Worm (Caenorhabditis elegans) whole organism, young adult: Measurements from ENCODE around the gene R13A1.1.

Experiments
- F33H1.4 ChIP-seq: fragments of 200-800 bp; sonication (Bioruptor generic); IDR thresholded peaks from 2 replicates; pipeline ENCODE4 v1.3.6; 2022; ENCODE audit warnings: missing genetic modification reagents, missing genetic modification characterization, missing compliant biosample characterization
- F37B4.10 ChIP-seq: fragments of 200-800 bp; sonication (Bioruptor generic); IDR thresholded peaks from 2 replicates; pipeline ENCODE4 v1.3.6; 2022; ENCODE audit warnings: missing genetic modification characterization, missing compliant biosample characterization
- F39B2.1 ChIP-seq: fragments of 200-800 bp; sonication (Bioruptor generic); IDR thresholded peaks from 2 replicates; pipeline ENCODE4 v1.3.6; 2022; ENCODE audit warnings: missing genetic modification reagents, missing genetic modification characterization, missing compliant biosample characterization
- F57C9.4 ChIP-seq: sonication (generic microtip); optimal IDR thresholded peaks from 2 replicates; lab custom pipeline; 2017; ENCODE audit warnings: mild to moderate bottlenecking, missing genetic modification characterization, missing compliant biosample characterization
- K12H6.12 ChIP-seq: fragments of 200-800 bp; sonication (Bioruptor generic); optimal IDR thresholded peaks from 2 replicates; lab custom pipeline; 2018; ENCODE audit warnings: mild to moderate bottlenecking, missing genetic modification characterization, missing compliant biosample characterization
- Y56A3A.18 ChIP-seq: fragments of 200-800 bp; sonication (Bioruptor generic); IDR thresholded peaks from 2 replicates; pipeline ENCODE4 v1.3.6; 2022; ENCODE audit warnings: missing genetic modification reagents, missing genetic modification characterization, missing compliant biosample characterization
- Y79H2A.3 ChIP-seq: fragments of 200-800 bp; sonication (Bioruptor generic); conservative IDR thresholded peaks from 2 replicates; pipeline ENCODE4 v1.3.6; 2022; ENCODE audit warnings: missing genetic modification reagents, missing genetic modification characterization, missing compliant biosample characterization
- ama-1 ChIP-seq, 3 experiments: fragments of 150-350 bp in 1 of 3; sonication (generic microtip) in 2 of 3; optimal IDR thresholded peaks; 2 replicates each; lab custom pipeline; 2014 to 2018; ENCODE audit warnings: missing biosample characterization in 2 of 3, missing genetic modification characterization in 2 of 3, missing genetic modification reagents in 2 of 3
- aptf-2 ChIP-seq: fragments of 200-800 bp; sonication (Bioruptor generic); conservative IDR thresholded peaks from 2 replicates; pipeline ENCODE4 v1.3.6; 2022; ENCODE audit warnings: missing genetic modification reagents, missing genetic modification characterization, missing compliant biosample characterization
- attf-3 ChIP-seq: fragments of 200-800 bp; sonication (Bioruptor generic); conservative IDR thresholded peaks from 2 replicates; pipeline ENCODE4 v1.3.6; 2022; ENCODE audit warnings: missing genetic modification reagents, missing genetic modification characterization, missing compliant biosample characterization
- bed-2 ChIP-seq: fragments of 200-800 bp; sonication (Bioruptor generic); IDR thresholded peaks from 2 replicates; pipeline ENCODE4 v1.3.6; 2022; ENCODE audit warnings: missing genetic modification reagents, missing genetic modification characterization, missing compliant biosample characterization
- ceh-27 ChIP-seq: fragments of 200-800 bp; sonication (Bioruptor generic); optimal IDR thresholded peaks from 2 replicates; lab custom pipeline; 2018; ENCODE audit warnings: mild to moderate bottlenecking, missing genetic modification characterization, moderate library complexity, missing compliant biosample characterization
- ceh-40 ChIP-seq: fragments of 200-800 bp; sonication (Bioruptor generic); IDR thresholded peaks from 2 replicates; pipeline ENCODE4 v1.3.6; 2022; ENCODE audit warnings: missing genetic modification characterization, missing compliant biosample characterization
- ceh-79 ChIP-seq: sonication (generic microtip); optimal IDR thresholded peaks from 2 replicates; lab custom pipeline; 2017; ENCODE audit warnings: mild to moderate bottlenecking, missing genetic modification characterization, missing compliant biosample characterization
- ceh-91 ChIP-seq: fragments of 200-800 bp; sonication (Bioruptor generic); IDR thresholded peaks from 2 replicates; pipeline ENCODE4 v1.3.6; 2022; ENCODE audit warnings: missing genetic modification reagents, missing genetic modification characterization, missing compliant biosample characterization
- chd-7 ChIP-seq: sonication (generic microtip); optimal IDR thresholded peaks from 2 replicates; lab custom pipeline; 2016; ENCODE audit warnings: mild to moderate bottlenecking, missing genetic modification characterization, moderate library complexity, missing compliant biosample characterization
- egrh-3 ChIP-seq: fragments of 200-800 bp; sonication (Bioruptor generic); IDR thresholded peaks from 2 replicates; pipeline ENCODE4 v1.3.6; 2022; ENCODE audit warnings: missing genetic modification reagents, missing genetic modification characterization, missing compliant biosample characterization
- ekl-4 ChIP-seq: fragments of 200-800 bp; sonication (Bioruptor generic); IDR thresholded peaks from 2 replicates; pipeline ENCODE4 v1.3.6; 2022; ENCODE audit warnings: missing genetic modification reagents, missing genetic modification characterization, missing compliant biosample characterization
- hsf-1 ChIP-seq: fragments of 200-800 bp; sonication (Bioruptor generic); IDR thresholded peaks from 2 replicates; pipeline ENCODE4 v1.3.6; 2022; ENCODE audit warnings: missing genetic modification reagents, missing genetic modification characterization, missing compliant biosample characterization
- lin-35 ChIP-seq, 3 experiments: fragments of 150-350 bp in 2 of 3; sonication (generic microtip) in 1 of 3; optimal IDR thresholded peaks; 2 replicates each; lab custom pipeline; 2014 to 2018; ENCODE audit warnings: missing biosample characterization in 3 of 3, missing genetic modification characterization in 3 of 3, missing genetic modification reagents in 3 of 3
- lin-40 ChIP-seq: sonication (generic microtip); optimal IDR thresholded peaks from 2 replicates; lab custom pipeline; 2016; ENCODE audit warnings: missing genetic modification characterization, mild to moderate bottlenecking, missing compliant biosample characterization, missing genotype, missing genetic modification reagents
- lin-54 ChIP-seq: fragments of 200-800 bp; sonication (Bioruptor generic); optimal IDR thresholded peaks from 2 replicates; lab custom pipeline; 2018; ENCODE audit warnings: mild to moderate bottlenecking, missing genetic modification characterization, missing compliant biosample characterization
- lsl-1 ChIP-seq: fragments of 200-800 bp; sonication (Bioruptor generic); optimal IDR thresholded peaks from 2 replicates; lab custom pipeline; 2018; ENCODE audit warnings: mild to moderate bottlenecking, missing genetic modification characterization, moderate library complexity, missing compliant biosample characterization
- madf-3 ChIP-seq: fragments of 200-800 bp; sonication (Bioruptor generic); IDR thresholded peaks from 2 replicates; pipeline ENCODE4 v1.3.6; 2022; ENCODE audit warnings: missing genetic modification reagents, missing genetic modification characterization, missing compliant biosample characterization
- madf-8 ChIP-seq: fragments of 200-800 bp; sonication (Bioruptor generic); conservative IDR thresholded peaks from 2 replicates; pipeline ENCODE4 v1.3.6; 2022; ENCODE audit warnings: missing genetic modification reagents, missing genetic modification characterization, missing compliant biosample characterization
- mel-28 ChIP-seq: sonication (generic microtip); optimal IDR thresholded peaks from 2 replicates; lab custom pipeline; 2016; ENCODE audit warnings: borderline replicate concordance, mild to moderate bottlenecking, missing genetic modification characterization, missing compliant biosample characterization
- pbrm-1 ChIP-seq: fragments of 200-800 bp; sonication (Bioruptor generic); IDR thresholded peaks from 2 replicates; pipeline ENCODE4 v1.3.6; 2022; ENCODE audit warnings: missing genetic modification reagents, missing genetic modification characterization, missing compliant biosample characterization
- pha-4 ChIP-seq: fragments of 150-350 bp; sonication (generic microtip); optimal IDR thresholded peaks from 2 replicates; lab custom pipeline; 2014; ENCODE audit warnings: missing biosample characterization, missing genetic modification reagents, missing genetic modification characterization
- rec-8 ChIP-seq, 2 experiments: sonication (generic microtip); optimal IDR thresholded peaks; 2 replicates each; lab custom pipeline; 2016; ENCODE audit warnings: mild to moderate bottlenecking in 2 of 2, missing genetic modification characterization in 2 of 2, missing genetic modification reagents in 2 of 2, missing genotype in 2 of 2, missing biosample characterization in 1 of 2, missing compliant biosample characterization in 1 of 2, moderate library complexity in 1 of 2
- repo-1 ChIP-seq: sonication (generic microtip); optimal IDR thresholded peaks from 2 replicates; lab custom pipeline; 2017; ENCODE audit warnings: mild to moderate bottlenecking, missing genetic modification characterization, missing compliant biosample characterization
- sea-2 ChIP-seq: fragments of 200-800 bp; sonication (Bioruptor generic); IDR thresholded peaks from 2 replicates; pipeline ENCODE4 v1.3.6; 2022; ENCODE audit warnings: missing genetic modification characterization, missing compliant biosample characterization
- snpc-1.1 ChIP-seq: sonication (generic microtip); optimal IDR thresholded peaks from 2 replicates; lab custom pipeline; 2017; ENCODE audit warnings: missing genetic modification characterization, mild to moderate bottlenecking, missing compliant biosample characterization, antibody characterized with exemption, moderate library complexity, missing genotype, missing genetic modification reagents; ENCODE audit not compliant: insufficient read depth
- tbp1 ChIP-seq: fragments of 200-800 bp; sonication (Bioruptor generic); optimal IDR thresholded peaks from 2 replicates; lab custom pipeline; 2018; ENCODE audit warnings: mild to moderate bottlenecking, missing genetic modification characterization, missing compliant biosample characterization
- zim-3 ChIP-seq: sonication (generic microtip); optimal IDR thresholded peaks from 2 replicates; lab custom pipeline; 2017; ENCODE audit warnings: mild to moderate bottlenecking, missing genetic modification characterization, moderate library complexity, missing compliant biosample characterization
- ztf-22 ChIP-seq: fragments of 200-800 bp; sonication (Bioruptor generic); optimal IDR thresholded peaks from 2 replicates; lab custom pipeline; 2018; ENCODE audit warnings: mild to moderate bottlenecking, missing genetic modification characterization, moderate library complexity, missing compliant biosample characterization
- ztf-25 ChIP-seq: fragments of 200-800 bp; sonication (Bioruptor generic); IDR thresholded peaks from 2 replicates; pipeline ENCODE4 v1.3.6; 2022; ENCODE audit warnings: missing genetic modification reagents, missing genetic modification characterization, missing compliant biosample characterization
- ztf-28 ChIP-seq: fragments of 200-800 bp; sonication (Bioruptor generic); IDR thresholded peaks from 2 replicates; pipeline ENCODE4 v1.3.6; 2022; ENCODE audit warnings: missing genetic modification reagents, missing genetic modification characterization, missing compliant biosample characterization

Gene R13A1.1

ce11 chrIV:7190409-7190808, 29.4 kb upstream of the R13A1.1 start (continued):
- no peak for TF ChIP-seq K12H6.12
- no peak for TF ChIP-seq egrh-3 (GFP tag; lab: Robert Waterston, UW)
- TF ChIP-seq ceh-79 (tag; lab: Kevin White, UChicago): no peak

DNA sequence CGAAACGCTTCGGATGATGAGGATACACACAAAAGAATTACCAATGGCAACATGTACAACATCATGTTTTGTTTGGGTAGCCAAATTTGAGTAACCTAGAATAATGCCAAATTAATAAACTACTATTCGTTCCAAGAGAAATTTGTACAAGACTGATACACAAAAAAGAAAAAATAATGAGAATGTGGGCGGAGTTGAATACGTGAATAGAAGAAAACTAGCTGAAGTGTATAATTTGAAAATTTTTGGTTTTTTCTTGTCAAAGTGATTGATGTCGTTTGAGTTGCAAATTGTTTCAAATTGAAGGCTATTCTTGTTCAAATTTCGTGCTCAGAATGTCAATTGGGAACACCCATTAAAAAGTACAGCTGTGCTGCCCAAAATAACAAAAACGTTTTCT, 28.1 kb upstream of the R13A1.1 start, which contains the start of gene R13A1.5:
TSS of gene R13A1.5 (minus strand) at position 101 of the 400 bp plus-strand sequence.
- TF ChIP-seq pbrm-1: no peak

- TF ChIP-seq ekl-4 (GFP tag; lab: Robert Waterston, UW): no peak
- TF ChIP-seq bed-2 (GFP tag; lab: Robert Waterston, UW): no peak
- no peak for TF ChIP-seq madf-8 (GFP tag; lab: Robert Waterston, UW)
- no peak for TF ChIP-seq ztf-28
- no peak for TF ChIP-seq ceh-27 (GFP tag; lab: Kevin White, UChicago)
- no peak for TF ChIP-seq F57C9.4
- no peak for TF ChIP-seq lsl-1 (GFP tag; lab: Kevin White, UChicago)
- TF ChIP-seq chd-7 (tag; lab: Kevin White, UChicago): no peak
- no peak for TF ChIP-seq attf-3 (GFP tag; lab: Robert Waterston, UW)
- TF ChIP-seq tbp1 (GFP tag; lab: Kevin White, UChicago): no peak
Observed at ce11 chrIV:7195734-7196133, 24.1 kb upstream of the R13A1.1 start, which contains the start of gene best-16. Gene best-16, minus strand, starts transcription at chrIV:7195834.

ce11 chrIV:7196853-7197252, 23.0 kb upstream of the R13A1.1 start, which contains the start of gene unc-8:
Gene unc-8, plus strand, starts transcription at chrIV:7197153.
- TF ChIP-seq F37B4.10 (GFP tag; lab: Robert Waterston, UW) (no peak), sea-2 (GFP tag; lab: Robert Waterston, UW) (no peak), Y56A3A.18 (GFP tag; lab: Robert Waterston, UW) (no peak), lin-54 (GFP tag; lab: Kevin White, UChicago) (no peak), mel-28 (tag; lab: Kevin White, UChicago) (no peak), ztf-28 (no peak), ceh-91 (no peak), lin-40 (tag; lab: Kevin White, UChicago) (no peak), ceh-40 (no peak)

- TF ChIP-seq rec-8 (tag; optimal IDR thresholded peaks at IDR 0.05; lab: Kevin White, UChicago): no peak
- no peak for TF ChIP-seq aptf-2 (GFP tag; lab: Robert Waterston, UW)
- TF ChIP-seq F39B2.1 (GFP tag; lab: Robert Waterston, UW): no peak
- no peak for TF ChIP-seq madf-3 (GFP tag; lab: Robert Waterston, UW)
- TF ChIP-seq Y79H2A.3 (GFP tag; lab: Robert Waterston, UW): no peak
- no peak for TF ChIP-seq pha-4 (tag; lab: Kevin White, UChicago)
- no peak for TF ChIP-seq lin-35 (GFP tag; optimal IDR thresholded peaks at IDR 0.05; lab: Kevin White, UChicago)
- no peak for TF ChIP-seq hsf-1 (GFP tag; lab: Robert Waterston, UW)
- no peak for TF ChIP-seq ztf-22 (GFP tag; lab: Kevin White, UChicago)
- TF ChIP-seq ama-1 (optimal IDR thresholded peaks at IDR 0.05; lab: Kevin White, UChicago): no peak
- TF ChIP-seq ama-1 (GFP tag; optimal IDR thresholded peaks at IDR 0.05; lab: Kevin White, UChicago): no peak
- TF ChIP-seq chd-7 (tag; lab: Kevin White, UChicago): no peak
- no peak for TF ChIP-seq F33H1.4
- TF ChIP-seq ztf-25 (GFP tag; lab: Robert Waterston, UW): no peak
- TF ChIP-seq snpc-1.1 (tag; lab: Kevin White, UChicago): no peak
- no peak for TF ChIP-seq zim-3 (tag; lab: Kevin White, UChicago)
- TF ChIP-seq madf-8 (GFP tag; lab: Robert Waterston, UW): no peak
- no peak for TF ChIP-seq repo-1 (tag; lab: Kevin White, UChicago)
Observed at ce11 chrIV:7203696-7204095, 16.1 kb upstream of the R13A1.1 start, which contains the start of gene R13A1.3. Gene R13A1.3, plus strand, starts transcription at chrIV:7203996.
